Fruit fly (Drosophila melanogaster) whole organism: ENCODE data around the gene Cpr78Ca.
A peak's percentile ranks its signal among the peaks of the same experiment; 100 is the strongest.

Experiments used
- CG8478 ChIP-seq: fragments of >200 bp; optimal IDR thresholded peaks from 2 replicates; lab custom pipeline; 2018; ENCODE audit warnings: inconsistent platforms
- Dll ChIP-seq: fragments of >200 bp; optimal IDR thresholded peaks from 2 replicates; lab custom pipeline; 2017
- EcR ChIP-seq, 2 experiments: fragments of >200 bp; optimal IDR thresholded peaks; 2 replicates each; lab custom pipeline; 2017; ENCODE audit warnings: missing biosample characterization in 2 of 2, missing genetic modification characterization in 2 of 2, missing genetic modification reagents in 2 of 2
- pan ChIP-seq: fragments of >200 bp; optimal IDR thresholded peaks from 2 replicates; lab custom pipeline; 2017
- psq ChIP-seq: fragments of >200 bp; optimal IDR thresholded peaks from 2 replicates; lab custom pipeline; 2017
- usp ChIP-seq: fragments of >200 bp; optimal IDR thresholded peaks from 2 replicates; lab custom pipeline; 2017; ENCODE audit warnings: missing biosample characterization, missing genetic modification characterization, mixed read lengths

Gene Cpr78Ca

dm6 chr3L:21302493-21302892 lies 9.9 kb upstream of the Cpr78Ca start:
- TF ChIP-seq Dll (lab: Kevin White, UChicago) (no peak), psq (no peak), pan (lab: Kevin White, UChicago) (no peak), CG8478 (no peak), usp (GFP tag; lab: Kevin White, UChicago) (no peak), EcR (GFP tag; optimal IDR thresholded peaks at IDR 0.05; lab: Kevin White, UChicago) (no peak)

DNA sequence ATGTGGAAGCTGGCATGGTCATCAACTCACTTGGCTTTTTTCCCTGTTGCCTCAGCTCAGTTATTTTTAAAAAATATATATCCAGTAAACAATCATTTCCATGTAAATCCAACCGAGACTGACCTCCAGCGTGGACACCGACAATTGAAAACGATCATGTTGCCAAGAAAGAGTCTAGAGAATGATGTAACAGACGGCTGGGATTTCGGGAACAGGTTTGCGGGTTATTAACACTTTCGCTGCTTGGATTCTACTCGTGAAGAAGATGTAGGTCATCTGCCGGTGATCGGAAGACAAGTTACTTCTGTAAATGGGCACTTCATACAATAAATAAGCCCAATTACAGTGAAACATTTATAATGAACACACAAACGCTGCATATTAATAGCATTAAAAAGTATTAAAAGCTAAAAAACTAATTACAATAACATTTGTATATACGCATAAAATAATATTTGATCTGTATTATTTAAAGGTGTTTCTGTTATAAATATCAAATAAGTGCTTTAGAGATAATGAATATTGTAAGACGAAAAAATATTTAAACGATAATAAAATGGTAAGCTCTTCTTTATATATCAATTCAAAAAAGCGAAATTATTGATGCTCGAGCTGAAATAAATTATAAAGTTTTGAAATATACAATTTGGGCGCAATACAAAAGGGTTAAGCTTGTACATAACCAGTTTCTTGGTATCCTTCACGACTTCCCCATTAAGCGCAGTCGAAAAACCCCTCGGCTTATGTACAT lies 9.3 kb upstream of the Cpr78Ca start:
- TF ChIP-seq Dll (lab: Kevin White, UChicago) (no peak), pan (lab: Kevin White, UChicago) (no peak), CG8478 (no peak), usp (GFP tag; lab: Kevin White, UChicago) (no peak), EcR (GFP tag; optimal IDR thresholded peaks at IDR 0.05; lab: Kevin White, UChicago) (no peak), psq (no peak)

- no peak for TF ChIP-seq pan (lab: Kevin White, UChicago)
- TF ChIP-seq EcR (GFP tag; optimal IDR thresholded peaks at IDR 0.05; lab: Kevin White, UChicago), result no peak
- no peak for TF ChIP-seq CG8478
- TF ChIP-seq Dll (lab: Kevin White, UChicago), result no peak
- TF ChIP-seq psq, result no peak
- TF ChIP-seq usp (GFP tag; lab: Kevin White, UChicago), result no peak
Observed at dm6 chr3L:21300280-21300679, 7.7 kb upstream of the Cpr78Ca start, which contains the start of gene Cpr78Cc. Cpr78Cc (plus strand) TSS chr3L:21300580.

dm6 chr3L:21299203-21299602 lies 6.6 kb upstream of the Cpr78Ca start:
- TF ChIP-seq EcR (GFP tag; optimal IDR thresholded peaks at IDR 0.05; lab: Kevin White, UChicago) (no peak), Dll (lab: Kevin White, UChicago) (no peak), pan (lab: Kevin White, UChicago) (no peak), psq (no peak), CG8478 (no peak), usp (GFP tag; lab: Kevin White, UChicago) (no peak)

DNA sequence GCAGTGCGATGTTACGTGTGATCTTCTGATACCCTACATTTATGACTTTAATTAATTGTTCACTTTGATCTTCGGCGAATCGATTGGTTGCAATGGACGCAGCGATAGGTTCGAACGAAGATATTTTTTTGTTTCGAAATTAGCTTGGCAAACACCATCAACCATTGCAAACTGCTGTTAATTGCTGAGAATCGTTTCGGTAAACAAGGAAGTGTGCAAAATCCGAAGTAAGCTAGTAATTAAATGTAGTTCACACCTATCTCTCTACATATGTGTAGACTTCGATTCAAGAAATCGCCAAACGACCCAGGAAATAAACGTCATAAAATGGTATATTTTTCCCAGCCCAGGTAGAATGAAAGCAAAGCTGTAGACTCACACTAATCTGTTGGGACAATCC lies 5.8 kb upstream of the Cpr78Ca start, which contains the start of gene CG43702:
CG43702 (plus strand) TSS at position 301 of the 400 bp plus-strand sequence.
- TF ChIP-seq psq (no peak), usp (GFP tag; lab: Kevin White, UChicago) (no peak), CG8478 (no peak), pan (lab: Kevin White, UChicago) (no peak), EcR (GFP tag; optimal IDR thresholded peaks at IDR 0.05; lab: Kevin White, UChicago) (no peak), Dll (lab: Kevin White, UChicago) (no peak)

DNA sequence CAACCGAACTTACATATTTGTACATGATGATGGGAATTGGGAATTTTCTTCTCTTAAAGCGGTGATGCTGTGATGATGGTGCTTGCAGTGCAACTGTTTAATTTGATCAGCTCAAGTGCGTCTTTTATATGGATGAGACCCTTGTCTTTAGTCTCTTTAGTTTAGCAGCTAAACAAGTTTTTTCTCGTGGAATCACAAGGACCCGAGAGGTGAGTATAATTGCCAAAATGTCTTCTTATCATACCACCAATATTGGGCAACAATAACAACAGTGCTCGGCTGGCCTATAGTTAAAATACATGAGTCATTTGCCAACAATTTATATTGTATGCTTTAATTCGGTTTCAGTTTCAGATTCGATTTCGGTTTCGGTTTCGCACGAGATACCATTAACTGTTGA lies 5.1 kb upstream of the Cpr78Ca start, which contains the start of gene Edg78E:
Edg78E (minus strand) TSS at position 101 of the 400 bp plus-strand sequence.
- TF ChIP-seq psq, result no peak
- no peak for TF ChIP-seq Dll (lab: Kevin White, UChicago)
- TF ChIP-seq pan (lab: Kevin White, UChicago), result no peak
- no peak for TF ChIP-seq CG8478
- TF ChIP-seq usp (GFP tag; lab: Kevin White, UChicago), result no peak
- no peak for TF ChIP-seq EcR (GFP tag; optimal IDR thresholded peaks at IDR 0.05; lab: Kevin White, UChicago)

DNA sequence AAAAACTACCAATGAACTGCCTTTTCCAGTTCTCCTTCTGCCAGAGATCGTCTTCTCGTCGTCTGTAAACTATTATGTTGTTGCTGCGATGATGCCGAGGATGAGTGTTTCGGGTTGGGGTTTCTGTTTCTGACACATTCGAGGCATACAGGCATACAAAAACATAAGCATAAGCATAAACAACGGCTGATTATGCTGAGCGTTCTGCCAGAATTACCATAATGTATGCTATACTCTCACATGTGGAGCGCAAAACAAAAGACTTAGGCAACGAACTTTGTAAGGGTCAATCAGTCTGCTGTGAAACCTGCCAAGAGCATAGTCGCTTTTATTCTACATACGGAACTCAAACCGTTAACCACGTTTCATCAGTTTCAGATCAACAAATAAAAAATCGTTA lies 1.6 kb upstream of the Cpr78Ca start, which contains the start of gene Cpr78Cb:
Cpr78Cb (plus strand) TSS at position 291 of the 400 bp plus-strand sequence.
- TF ChIP-seq CG8478, result no peak
- no peak for TF ChIP-seq EcR (GFP tag; optimal IDR thresholded peaks at IDR 0.05; lab: Kevin White, UChicago)
- TF ChIP-seq pan (lab: Kevin White, UChicago), result no peak
- TF ChIP-seq usp (GFP tag; lab: Kevin White, UChicago), result no peak
- TF ChIP-seq Dll (lab: Kevin White, UChicago), result no peak
- no peak for TF ChIP-seq psq

DNA sequence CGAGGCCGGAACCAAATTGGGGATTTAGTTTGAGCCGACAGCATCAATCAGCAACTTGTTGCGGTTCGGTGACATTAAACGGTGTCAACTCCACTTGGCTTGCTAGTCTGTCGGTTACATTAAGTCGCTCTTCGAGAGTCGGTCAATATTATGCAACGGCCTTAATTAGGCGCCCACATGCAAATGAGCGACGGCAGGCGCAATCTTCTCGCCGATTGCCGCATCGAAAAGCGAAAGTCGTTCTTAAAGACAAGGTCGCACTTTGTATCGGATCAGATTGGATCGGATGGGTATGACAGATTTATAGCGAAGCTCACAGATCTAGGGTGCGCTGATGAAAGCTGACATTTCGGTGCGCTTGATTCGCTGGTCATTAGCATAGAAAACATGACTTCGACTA lies 1.5 kb downstream of the Cpr78Ca start:
- no peak for TF ChIP-seq Dll (lab: Kevin White, UChicago)
- TF ChIP-seq psq, result no peak
- TF ChIP-seq CG8478, result no peak
- TF ChIP-seq usp (GFP tag; lab: Kevin White, UChicago), result no peak
- no peak for TF ChIP-seq EcR (GFP tag; optimal IDR thresholded peaks at IDR 0.05; lab: Kevin White, UChicago)
- no peak for TF ChIP-seq pan (lab: Kevin White, UChicago)

dm6 chr3L:21290336-21290735 lies 2.3 kb downstream of the Cpr78Ca start:
- no peak for TF ChIP-seq pan (lab: Kevin White, UChicago)
- peak in 1 of 2 experiments; percentile 2 for TF ChIP-seq EcR (GFP tag; optimal IDR thresholded peaks at IDR 0.05; lab: Kevin White, UChicago)
- TF ChIP-seq usp (GFP tag; lab: Kevin White, UChicago), result no peak
- no peak for TF ChIP-seq CG8478
- TF ChIP-seq psq, result no peak

DNA sequence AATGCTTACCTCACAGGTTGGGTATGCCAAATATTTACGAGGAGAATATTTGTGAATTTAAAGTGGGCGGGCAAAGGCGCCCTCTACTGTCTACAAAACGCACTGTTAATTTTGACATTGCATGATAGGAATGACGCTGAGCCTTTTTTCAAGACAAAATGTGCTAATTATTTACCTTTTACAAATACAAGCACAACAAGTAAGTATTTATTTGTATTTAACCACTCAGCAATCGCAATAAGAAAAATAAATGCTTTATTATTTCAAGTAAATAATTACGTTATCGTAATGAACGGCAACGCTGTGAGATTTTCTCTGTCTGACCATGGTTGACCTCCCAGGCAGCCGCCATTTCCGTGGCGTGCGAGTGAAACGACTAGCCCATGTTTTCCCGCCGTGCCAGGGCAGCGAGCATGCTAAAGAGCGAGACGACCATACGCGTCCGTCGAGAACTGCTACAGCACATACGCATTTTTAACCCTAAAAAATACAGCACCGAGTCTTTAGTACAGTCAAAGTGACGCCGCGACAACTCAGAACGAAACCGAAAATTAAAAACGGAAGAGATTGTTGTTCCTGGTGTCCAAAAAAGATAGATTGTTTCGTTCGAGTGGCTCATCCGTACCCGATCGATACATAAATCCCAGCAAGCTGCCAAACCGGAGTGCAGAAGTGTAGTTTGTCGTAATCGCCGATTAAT lies 6.8 kb downstream of the Cpr78Ca start, which contains the start of the genes CG12974 and pzg:
CG12974 (minus strand) TSS at position 324 of the 700 bp plus-strand sequence.
pzg (plus strand) TSS at position 461 of the 700 bp plus-strand sequence.
- no peak for TF ChIP-seq psq
- no peak for TF ChIP-seq Dll (lab: Kevin White, UChicago)
- TF ChIP-seq CG8478, result peak; percentile 83
- no peak for TF ChIP-seq usp (GFP tag; lab: Kevin White, UChicago)
- TF ChIP-seq pan (lab: Kevin White, UChicago), result no peak
- TF ChIP-seq EcR (GFP tag; optimal IDR thresholded peaks at IDR 0.05; lab: Kevin White, UChicago), result peak; percentile 46 to 71
